Worm (Caenorhabditis elegans): ENCODE data around the gene lim-4.

DNA sequence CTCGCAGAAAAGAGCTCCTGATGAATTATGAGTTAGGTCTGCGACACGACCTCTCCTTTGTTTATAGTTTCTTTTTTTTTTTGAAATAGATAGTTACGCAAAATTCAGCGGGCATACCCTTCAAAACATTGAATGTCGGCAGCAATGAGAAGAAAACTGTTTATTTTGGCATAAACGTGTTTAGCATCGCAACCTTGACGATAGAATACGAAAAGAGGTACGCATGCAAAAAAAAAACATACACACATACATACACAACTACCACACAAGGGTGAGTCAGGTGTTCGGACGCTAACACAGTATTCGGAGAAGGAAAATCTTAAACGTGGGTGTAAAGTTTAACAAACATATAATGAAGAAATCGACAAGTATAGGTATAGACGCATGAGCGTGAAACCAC, 37.7 kb downstream of the lim-4 start:
- no peak for TF ChIP-seq T23F11.4 (GFP tag; optimal IDR thresholded peaks at IDR 0.05)
- TF ChIP-seq pha-4 (tag; optimal IDR thresholded peaks at IDR 0.05) = no peak
- no peak for TF ChIP-seq nhr-11 (tag; optimal IDR thresholded peaks at IDR 0.05)
- TF ChIP-seq ceh-6 (GFP tag; optimal IDR thresholded peaks at IDR 0.05) = no peak
- no peak for TF ChIP-seq unc-86 (tag; optimal IDR thresholded peaks at IDR 0.05)
- no peak for TF ChIP-seq dve-1 (tag; optimal IDR thresholded peaks at IDR 0.05)
- TF ChIP-seq lin-11 (tag; optimal IDR thresholded peaks at IDR 0.05) = no peak
- no peak for TF ChIP-seq tbx-2 (tag; optimal IDR thresholded peaks at IDR 0.05)
- TF ChIP-seq F13H6.1 (tag; optimal IDR thresholded peaks at IDR 0.05) = no peak
- TF ChIP-seq madf-2 (tag; optimal IDR thresholded peaks at IDR 0.05) = no peak
- TF ChIP-seq ref-2 (tag; optimal IDR thresholded peaks at IDR 0.05) = no peak
- TF ChIP-seq elt-2 (tag; optimal IDR thresholded peaks at IDR 0.05) = no peak
- TF ChIP-seq odd-2 (tag; optimal IDR thresholded peaks at IDR 0.05) = no peak
